Fruit fly (Drosophila melanogaster) whole organism, adult: ENCODE data around the gene Pp1-Y1.

Source experiments
- CG11617 ChIP-seq: fragments of 200-800 bp; sonication (Bioruptor generic); optimal IDR thresholded peaks from 2 replicates; lab custom pipeline; 2017; ENCODE audit warnings: mild to moderate bottlenecking, missing biosample characterization, missing genetic modification reagents, missing genetic modification characterization
- CG12768 ChIP-seq: fragments of 200-800 bp; sonication (Bioruptor generic); optimal IDR thresholded peaks from 2 replicates; lab custom pipeline; 2017; ENCODE audit warnings: missing biosample characterization, missing genetic modification characterization, mild to moderate bottlenecking, moderate library complexity, missing genetic modification reagents
- CG1620 ChIP-seq: fragments of 200-800 bp; sonication (Bioruptor generic); optimal IDR thresholded peaks from 2 replicates; lab custom pipeline; 2016; ENCODE audit warnings: missing biosample characterization, missing genetic modification characterization
- CG33017 ChIP-seq: fragments of 200-800 bp; sonication (Bioruptor generic); optimal IDR thresholded peaks from 2 replicates; lab custom pipeline; 2018; ENCODE audit warnings: missing biosample characterization, mild to moderate bottlenecking, missing genetic modification characterization, moderate library complexity
- CG5204 ChIP-seq: fragments of 200-800 bp; sonication (Bioruptor generic); optimal IDR thresholded peaks from 2 replicates; lab custom pipeline; 2016; ENCODE audit warnings: missing biosample characterization, missing genetic modification characterization
- CG7101 ChIP-seq: fragments of 200-800 bp; sonication (Bioruptor generic); optimal IDR thresholded peaks from 2 replicates; lab custom pipeline; 2018; ENCODE audit warnings: missing biosample characterization, mild to moderate bottlenecking, missing genetic modification characterization, moderate library complexity
- Clk ChIP-seq: fragments of 200-800 bp; sonication (Bioruptor generic); optimal IDR thresholded peaks from 2 replicates; lab custom pipeline; 2017; ENCODE audit warnings: missing biosample characterization, missing genetic modification characterization
- Crg-1 ChIP-seq: fragments of 200-800 bp; sonication (Bioruptor generic); optimal IDR thresholded peaks from 2 replicates; lab custom pipeline; 2016; ENCODE audit warnings: missing biosample characterization, missing genetic modification characterization
- Hr96 ChIP-seq: fragments of 200-800 bp; sonication (Bioruptor generic); optimal IDR thresholded peaks from 2 replicates; lab custom pipeline; 2016; ENCODE audit warnings: missing biosample characterization, missing genetic modification characterization
- bab1 ChIP-seq: fragments of 200-800 bp; sonication (Bioruptor generic); optimal IDR thresholded peaks from 3 replicates; lab custom pipeline; 2019; ENCODE audit warnings: missing biosample characterization, mild to moderate bottlenecking, missing genetic modification characterization, moderate library complexity
- cic ChIP-seq: fragments of 200-800 bp; sonication (Bioruptor generic); optimal IDR thresholded peaks from 2 replicates; lab custom pipeline; 2017; ENCODE audit warnings: missing biosample characterization, mild to moderate bottlenecking, missing genetic modification characterization, moderate library complexity
- cnc ChIP-seq, 2 experiments: fragments of >200 bp; optimal IDR thresholded peaks; 2 replicates each; lab custom pipeline; 2017
- kay ChIP-seq: fragments of 200-800 bp; sonication (Bioruptor generic); peaks from one replicate; lab custom pipeline; 2016; ENCODE audit warnings: missing biosample characterization, missing genetic modification characterization, borderline replicate concordance
- ovo ChIP-seq: fragments of 200-800 bp; sonication (Bioruptor generic); optimal IDR thresholded peaks from 2 replicates; lab custom pipeline; 2016; ENCODE audit warnings: missing biosample characterization, missing genetic modification characterization
- pad ChIP-seq: fragments of 200-800 bp; sonication (Bioruptor generic); optimal IDR thresholded peaks from 3 replicates; lab custom pipeline; 2017; ENCODE audit warnings: missing biosample characterization, missing genetic modification characterization, mild to moderate bottlenecking, moderate library complexity, missing genetic modification reagents
- tj ChIP-seq: fragments of 200-800 bp; sonication (Bioruptor generic); optimal IDR thresholded peaks from 3 replicates; lab custom pipeline; 2017; ENCODE audit warnings: missing biosample characterization, mild to moderate bottlenecking, missing genetic modification characterization, moderate library complexity
- toe ChIP-seq: fragments of 200-800 bp; sonication (Bioruptor generic); optimal IDR thresholded peaks from 2 replicates; lab custom pipeline; 2016; ENCODE audit warnings: missing biosample characterization, missing genetic modification characterization

Pp1-Y1 gene

dm6 chrY:9533-9932, at the start of gene Pp1-Y1:
TSS of gene Pp1-Y1 (plus strand) at chrY:9833.
- TF ChIP-seq Clk (GFP tag; lab: Kevin White, UChicago): no peak
- TF ChIP-seq CG11617 (GFP tag; lab: Kevin White, UChicago): no peak
- no peak for TF ChIP-seq kay
- TF ChIP-seq tj (GFP tag; lab: Kevin White, UChicago): no peak
- no peak for TF ChIP-seq Crg-1
- no peak for TF ChIP-seq CG7101 (tag; lab: Kevin White, UChicago)
- no peak for TF ChIP-seq toe (GFP tag; lab: Kevin White, UChicago)
- no peak for TF ChIP-seq CG1620 (GFP tag; lab: Kevin White, UChicago)
- TF ChIP-seq CG12768 (GFP tag; lab: Kevin White, UChicago): no peak
- no peak for TF ChIP-seq cnc (optimal IDR thresholded peaks at IDR 0.05; lab: Kevin White, UChicago)
- TF ChIP-seq cic (GFP tag; lab: Kevin White, UChicago): no peak
- TF ChIP-seq bab1 (GFP tag; lab: Kevin White, UChicago): no peak
- TF ChIP-seq pad (GFP tag; lab: Kevin White, UChicago): no peak
- TF ChIP-seq ovo: no peak
- no peak for TF ChIP-seq Hr96 (GFP tag; lab: Kevin White, UChicago)
- no peak for TF ChIP-seq CG33017 (tag; lab: Kevin White, UChicago)
- no peak for TF ChIP-seq CG5204 (GFP tag; lab: Kevin White, UChicago)
